Fruit fly (Drosophila melanogaster) whole organism, embryonic: Measurements from ENCODE around the gene CG11309.

Experiments
- B-H2 ChIP-seq: fragments of 200-800 bp; sonication (Bioruptor generic); optimal IDR thresholded peaks from 2 replicates; lab custom pipeline; 2018; ENCODE audit warnings: missing biosample characterization, mild to moderate bottlenecking, missing genetic modification characterization
- CG10274 ChIP-seq: fragments of 200-800 bp; sonication (Bioruptor generic); optimal IDR thresholded peaks from 3 replicates; lab custom pipeline; 2017; ENCODE audit warnings: missing biosample characterization, mild to moderate bottlenecking, missing genetic modification characterization
- CG10321 ChIP-seq: fragments of 200-800 bp; sonication (Bioruptor generic); IDR thresholded peaks from 2 replicates; pipeline ENCODE4 v1.3.6; 2022; ENCODE audit warnings: missing biosample characterization, missing genetic modification characterization
- CG18764 ChIP-seq: fragments of 200-800 bp; sonication (Bioruptor generic); optimal IDR thresholded peaks from 3 replicates; lab custom pipeline; 2016; ENCODE audit warnings: missing biosample characterization, missing genetic modification characterization
- CG34224 ChIP-seq: fragments of 200-800 bp; sonication (Bioruptor generic); IDR thresholded peaks from 3 replicates; pipeline ENCODE4 v1.3.6; 2022; ENCODE audit warnings: missing biosample characterization, missing genetic modification characterization; ENCODE audit not compliant: partially characterized antibody
- Ets97D ChIP-seq: fragments of 200-800 bp; sonication (Bioruptor generic); optimal IDR thresholded peaks from 3 replicates; lab custom pipeline; 2016; ENCODE audit warnings: missing biosample characterization, missing genetic modification characterization
- MTF-1 ChIP-seq: fragments of 200-800 bp; sonication (Bioruptor generic); optimal IDR thresholded peaks from 2 replicates; lab custom pipeline; 2018; ENCODE audit warnings: missing biosample characterization, mild to moderate bottlenecking, missing genetic modification characterization, borderline replicate concordance
- Side ChIP-seq: fragments of 200-800 bp; sonication (Bioruptor generic); optimal IDR thresholded peaks from 2 replicates; lab custom pipeline; 2016; ENCODE audit warnings: missing biosample characterization, missing genetic modification characterization
- cas ChIP-seq: fragments of 200-800 bp; sonication (Bioruptor generic); IDR thresholded peaks from 2 replicates; pipeline ENCODE4 v1.3.6; 2022; ENCODE audit warnings: missing biosample characterization, missing genetic modification characterization
- pum ChIP-seq: fragments of 200-800 bp; sonication (Bioruptor generic); optimal IDR thresholded peaks from 2 replicates; lab custom pipeline; 2016; ENCODE audit warnings: missing biosample characterization, missing genetic modification characterization
- zen2 ChIP-seq: fragments of 200-800 bp; sonication (Bioruptor generic); IDR thresholded peaks from 3 replicates; pipeline ENCODE4 v1.3.6; 2022; ENCODE audit warnings: missing biosample characterization, missing genetic modification characterization; ENCODE audit not compliant: partially characterized antibody

DNA sequence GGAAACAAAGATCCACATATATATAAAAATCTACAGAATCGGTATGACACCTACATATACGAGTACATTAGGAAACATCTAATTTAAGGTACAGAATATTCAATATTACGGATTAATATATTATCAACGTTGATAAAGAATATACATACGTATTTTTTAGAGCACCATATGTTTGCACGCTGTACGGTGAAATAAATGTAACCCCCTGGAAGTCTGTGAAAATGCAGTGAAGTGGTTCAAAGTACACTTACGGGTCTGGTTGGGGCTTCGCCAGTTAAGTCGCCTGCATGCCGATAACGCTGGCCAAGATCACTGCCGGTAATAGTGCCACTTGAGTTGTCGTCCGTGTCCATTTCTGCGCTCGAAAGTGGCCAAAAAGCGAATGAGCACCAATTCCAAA, 799 bp downstream of the CG11309 start:
- TF ChIP-seq CG10274 (GFP tag; lab: Kevin White, UChicago): no peak
- no peak for TF ChIP-seq B-H2 (GFP tag; lab: Kevin White, UChicago)
- TF ChIP-seq cas (GFP tag; lab: Robert Waterston, UW): no peak
- no peak for TF ChIP-seq CG34224 (GFP tag; lab: Robert Waterston, UW)
- no peak for TF ChIP-seq CG10321 (GFP tag; lab: Robert Waterston, UW)
- no peak for TF ChIP-seq Side
- no peak for TF ChIP-seq MTF-1 (GFP tag; lab: Kevin White, UChicago)
- TF ChIP-seq Ets97D (GFP tag; lab: Kevin White, UChicago): no peak
- TF ChIP-seq CG18764: no peak
- TF ChIP-seq pum (GFP tag; lab: Kevin White, UChicago): no peak
- no peak for TF ChIP-seq zen2 (GFP tag; lab: Robert Waterston, UW)
